Fruit fly (Drosophila melanogaster) whole organism, embryonic: ENCODE data around the gene CG11436.

Source experiments
- Adf1 ChIP-seq: fragments of 200-800 bp; sonication (Bioruptor generic); IDR thresholded peaks from 2 replicates; pipeline ENCODE4 v1.3.6; 2022; ENCODE audit warnings: missing biosample characterization, missing genetic modification characterization
- Aef1 ChIP-seq: fragments of 200-800 bp; sonication (Bioruptor generic); IDR thresholded peaks from 3 replicates; pipeline ENCODE4 v1.3.6; 2022; ENCODE audit warnings: missing biosample characterization, missing genetic modification characterization
- Asciz ChIP-seq: fragments of 200-800 bp; sonication (Bioruptor generic); optimal IDR thresholded peaks from 2 replicates; lab custom pipeline; 2017; ENCODE audit warnings: missing biosample characterization, mild to moderate bottlenecking, missing genetic modification characterization, missing genetic modification reagents
- C15 ChIP-seq: fragments of 200-800 bp; sonication (Bioruptor generic); IDR thresholded peaks from 3 replicates; pipeline ENCODE4 v1.3.6; 2022; ENCODE audit warnings: missing biosample characterization, missing genetic modification characterization
- CG12299 ChIP-seq: fragments of 200-800 bp; sonication (Bioruptor generic); optimal IDR thresholded peaks from 2 replicates; lab custom pipeline; 2018; ENCODE audit warnings: missing biosample characterization, mild to moderate bottlenecking, missing genetic modification characterization
- CG13123 ChIP-seq: fragments of 200-800 bp; sonication (Bioruptor generic); optimal IDR thresholded peaks from 2 replicates; lab custom pipeline; 2016; ENCODE audit warnings: missing biosample characterization, missing genetic modification characterization
- CG13296 ChIP-seq: fragments of 200-800 bp; sonication (Bioruptor generic); optimal IDR thresholded peaks from 3 replicates; lab custom pipeline; 2018; ENCODE audit warnings: missing biosample characterization, mild to moderate bottlenecking, missing genetic modification characterization
- CG14014 ChIP-seq: fragments of 200-800 bp; sonication (Bioruptor generic); IDR thresholded peaks from 2 replicates; pipeline ENCODE4 v1.3.6; 2022; ENCODE audit warnings: missing biosample characterization, missing genetic modification characterization
- CG15073 ChIP-seq: fragments of 200-800 bp; sonication (Bioruptor generic); optimal IDR thresholded peaks from 2 replicates; lab custom pipeline; 2016; ENCODE audit warnings: missing biosample characterization, missing genetic modification characterization
- CG15696 ChIP-seq: fragments of 200-800 bp; sonication (Bioruptor generic); optimal IDR thresholded peaks from 2 replicates; lab custom pipeline; 2019; ENCODE audit warnings: missing biosample characterization, mild to moderate bottlenecking, missing genetic modification characterization, moderate library complexity
- CG16863 ChIP-seq: fragments of 200-800 bp; sonication (Bioruptor generic); optimal IDR thresholded peaks from 3 replicates; lab custom pipeline; 2016; ENCODE audit warnings: missing biosample characterization, missing genetic modification characterization
- CG31441 ChIP-seq: fragments of 200-800 bp; sonication (Bioruptor generic); IDR thresholded peaks from 2 replicates; pipeline ENCODE4 v1.3.6; 2022; ENCODE audit warnings: missing biosample characterization, missing genetic modification characterization
- CG32532 ChIP-seq: fragments of 200-800 bp; sonication (Bioruptor generic); IDR thresholded peaks from 2 replicates; pipeline ENCODE4 v1.3.6; 2022; ENCODE audit warnings: missing biosample characterization, missing genetic modification characterization
- CG32767 ChIP-seq: fragments of 200-800 bp; sonication (Bioruptor generic); IDR thresholded peaks from 2 replicates; pipeline ENCODE4 v1.3.6; 2022; ENCODE audit warnings: missing biosample characterization, missing genetic modification characterization
- CG32772 ChIP-seq: fragments of 200-800 bp; sonication (Bioruptor generic); IDR thresholded peaks from 2 replicates; pipeline ENCODE4 v1.3.6; 2022; ENCODE audit warnings: missing biosample characterization, missing genetic modification characterization
- CG4328 ChIP-seq: fragments of 200-800 bp; sonication (Bioruptor generic); optimal IDR thresholded peaks from 3 replicates; lab custom pipeline; 2017; ENCODE audit warnings: missing biosample characterization, missing genetic modification reagents, missing genetic modification characterization
- CG4424 ChIP-seq: fragments of 200-800 bp; sonication (Bioruptor generic); optimal IDR thresholded peaks from 3 replicates; lab custom pipeline; 2016; ENCODE audit warnings: missing biosample characterization, missing genetic modification characterization
- CG6272 ChIP-seq: fragments of 200-800 bp; sonication (Bioruptor generic); IDR thresholded peaks from 2 replicates; pipeline ENCODE4 v1.3.6; 2022; ENCODE audit warnings: missing biosample characterization, missing genetic modification characterization
- CG6683 ChIP-seq: fragments of 200-800 bp; sonication (Bioruptor generic); optimal IDR thresholded peaks from 2 replicates; lab custom pipeline; 2017; ENCODE audit warnings: missing biosample characterization, mild to moderate bottlenecking, missing genetic modification characterization, missing genetic modification reagents
- CG6765 ChIP-seq: fragments of 200-800 bp; sonication (Bioruptor generic); optimal IDR thresholded peaks from 3 replicates; lab custom pipeline; 2017; ENCODE audit warnings: missing biosample characterization, mild to moderate bottlenecking, missing genetic modification characterization
- CG6791 ChIP-seq: fragments of 200-800 bp; sonication (Bioruptor generic); IDR thresholded peaks from 3 replicates; pipeline ENCODE4 v1.3.6; 2022; ENCODE audit warnings: missing biosample characterization, missing genetic modification characterization; ENCODE audit not compliant: partially characterized antibody
- CG7372 ChIP-seq: fragments of 200-800 bp; sonication (Bioruptor generic); IDR thresholded peaks from 2 replicates; pipeline ENCODE4 v1.3.6; 2022; ENCODE audit warnings: missing biosample characterization, missing genetic modification characterization
- CG7963 ChIP-seq: fragments of 200-800 bp; sonication (Bioruptor generic); IDR thresholded peaks from 3 replicates; pipeline ENCODE4 v1.3.6; 2022; ENCODE audit warnings: missing biosample characterization, missing genetic modification characterization; ENCODE audit not compliant: partially characterized antibody
- CG8290 ChIP-seq, 3 experiments: fragments of 200-800 bp; sonication (Bioruptor generic); optimal IDR thresholded peaks; 2 replicates each; lab custom pipeline; 2016 to 2019; ENCODE audit warnings: missing biosample characterization in 3 of 3, missing genetic modification characterization in 3 of 3, mild to moderate bottlenecking in 2 of 3, moderate library complexity in 1 of 3
- CG8944 ChIP-seq: fragments of 200-800 bp; sonication (Bioruptor generic); optimal IDR thresholded peaks from 3 replicates; lab custom pipeline; 2016; ENCODE audit warnings: missing biosample characterization, missing genetic modification characterization
- CG9797 ChIP-seq: fragments of 200-800 bp; sonication (Bioruptor generic); optimal IDR thresholded peaks from 3 replicates; lab custom pipeline; 2018; ENCODE audit warnings: missing biosample characterization, mild to moderate bottlenecking, missing genetic modification characterization
- CrebB ChIP-seq: fragments of 200-800 bp; sonication (Bioruptor generic); optimal IDR thresholded peaks from 3 replicates; lab custom pipeline; 2018; ENCODE audit warnings: missing biosample characterization, mild to moderate bottlenecking, missing genetic modification characterization
- Dad ChIP-seq: fragments of 200-800 bp; sonication (Bioruptor generic); optimal IDR thresholded peaks from 3 replicates; lab custom pipeline; 2016; ENCODE audit warnings: missing biosample characterization, missing genetic modification characterization
- Deaf1 ChIP-seq: fragments of 200-800 bp; optimal IDR thresholded peaks from 3 replicates; lab custom pipeline; 2019; ENCODE audit warnings: missing biosample characterization, mild to moderate bottlenecking, missing genetic modification characterization, moderate library complexity
- HHEX ChIP-seq: fragments of 200-800 bp; sonication (Bioruptor generic); optimal IDR thresholded peaks from 3 replicates; lab custom pipeline; 2017; ENCODE audit warnings: missing biosample characterization, mild to moderate bottlenecking, missing genetic modification characterization, missing genetic modification reagents
- Lim3 ChIP-seq: fragments of 200-800 bp; sonication (Bioruptor generic); IDR thresholded peaks from 2 replicates; pipeline ENCODE4 v1.3.6; 2022; ENCODE audit warnings: missing biosample characterization, missing genetic modification characterization
- Max ChIP-seq: fragments of 200-800 bp; sonication (Bioruptor generic); optimal IDR thresholded peaks from 2 replicates; lab custom pipeline; 2016; ENCODE audit warnings: missing biosample characterization, mild to moderate bottlenecking, missing genetic modification characterization
- Mrtf ChIP-seq: fragments of 200-800 bp; sonication (Bioruptor generic); IDR thresholded peaks from 3 replicates; pipeline ENCODE4 v1.3.6; 2022; ENCODE audit warnings: missing biosample characterization, missing genetic modification characterization
- Neu2 ChIP-seq: fragments of 200-800 bp; sonication (Bioruptor generic); optimal IDR thresholded peaks from 3 replicates; lab custom pipeline; 2016; ENCODE audit warnings: missing biosample characterization, missing genetic modification characterization, borderline replicate concordance
- Rfx ChIP-seq: fragments of 200-800 bp; sonication (Bioruptor generic); IDR thresholded peaks from 2 replicates; pipeline ENCODE4 v1.3.6; 2022; ENCODE audit warnings: missing biosample characterization, missing genetic modification characterization
- Six4 ChIP-seq: fragments of 200-800 bp; sonication (Bioruptor generic); optimal IDR thresholded peaks from 2 replicates; lab custom pipeline; 2016; ENCODE audit warnings: missing biosample characterization, missing genetic modification characterization
- Sox100B ChIP-seq: fragments of 200-800 bp; sonication (Bioruptor generic); optimal IDR thresholded peaks from 3 replicates; lab custom pipeline; 2018; ENCODE audit warnings: missing biosample characterization, mild to moderate bottlenecking, missing genetic modification characterization
- cas ChIP-seq: fragments of 200-800 bp; sonication (Bioruptor generic); IDR thresholded peaks from 2 replicates; pipeline ENCODE4 v1.3.6; 2022; ENCODE audit warnings: missing biosample characterization, missing genetic modification characterization
- cato ChIP-seq: fragments of 200-800 bp; sonication (Bioruptor generic); optimal IDR thresholded peaks from 2 replicates; lab custom pipeline; 2016; ENCODE audit warnings: missing biosample characterization, missing genetic modification characterization, borderline replicate concordance
- chinmo ChIP-seq: fragments of 200-800 bp; sonication (Bioruptor generic); IDR thresholded peaks from 4 replicates; pipeline ENCODE4 v1.3.6; 2022; ENCODE audit warnings: missing biosample characterization, missing genetic modification characterization; ENCODE audit not compliant: partially characterized antibody
- disco-r ChIP-seq: fragments of 200-800 bp; sonication (Bioruptor generic); optimal IDR thresholded peaks from 2 replicates; lab custom pipeline; 2016; ENCODE audit warnings: missing biosample characterization, missing genetic modification characterization
- fd96Cb ChIP-seq: fragments of 200-800 bp; sonication (Bioruptor generic); optimal IDR thresholded peaks from 2 replicates; lab custom pipeline; 2018; ENCODE audit warnings: missing biosample characterization, mild to moderate bottlenecking, missing genetic modification characterization, moderate library complexity
- gcm2 ChIP-seq: fragments of 200-800 bp; sonication (Bioruptor generic); optimal IDR thresholded peaks from 2 replicates; lab custom pipeline; 2016; ENCODE audit warnings: missing biosample characterization, missing genetic modification characterization
- gro ChIP-seq: fragments of 200-800 bp; sonication (Bioruptor generic); optimal IDR thresholded peaks from 2 replicates; lab custom pipeline; 2016; ENCODE audit warnings: missing biosample characterization, missing genetic modification characterization
- hb ChIP-seq: fragments of 200-800 bp; sonication (Bioruptor generic); IDR thresholded peaks from 3 replicates; pipeline ENCODE4 v1.3.6; 2022; ENCODE audit warnings: missing biosample characterization, missing genetic modification characterization; ENCODE audit not compliant: partially characterized antibody
- lov ChIP-seq, 2 experiments: fragments of 200-800 bp in 1 of 2; fragments of >200 bp in 1 of 2; sonication (Bioruptor generic) in 1 of 2; IDR thresholded peaks in 1 of 2; optimal IDR thresholded peaks in 1 of 2; 2 replicates in 1 of 2; 3 replicates in 1 of 2; pipeline versions ENCODE4 v1.3.6 to Lab custom; 2017 to 2022; ENCODE audit warnings: missing biosample characterization in 1 of 2, missing genetic modification characterization in 1 of 2
- nerfin-1 ChIP-seq: fragments of 200-800 bp; sonication (Bioruptor generic); optimal IDR thresholded peaks from 3 replicates; lab custom pipeline; 2019; ENCODE audit warnings: missing biosample characterization, mild to moderate bottlenecking, missing genetic modification characterization, moderate library complexity
- slbo ChIP-seq: fragments of 200-800 bp; sonication (Bioruptor generic); IDR thresholded peaks from 2 replicates; pipeline ENCODE4 v1.3.6; 2022; ENCODE audit warnings: missing biosample characterization, missing genetic modification characterization
- tin ChIP-seq: fragments of 200-800 bp; sonication (Bioruptor generic); optimal IDR thresholded peaks from 3 replicates; lab custom pipeline; 2016; ENCODE audit warnings: missing biosample characterization, missing genetic modification characterization
- ttk ChIP-seq: fragments of 200-800 bp; sonication (Bioruptor generic); IDR thresholded peaks from 2 replicates; pipeline ENCODE4 v2.1.2; 2022; ENCODE audit warnings: missing biosample characterization, missing genetic modification characterization
- unpg ChIP-seq: fragments of 200-800 bp; sonication (Bioruptor generic); optimal IDR thresholded peaks from 3 replicates; lab custom pipeline; 2018; ENCODE audit warnings: missing biosample characterization, mild to moderate bottlenecking, missing genetic modification characterization, moderate library complexity

The CG11436 gene

dm6 chrX:4534002-4534401 is 17.7 kb downstream of the CG11436 start:
- TF ChIP-seq HHEX (GFP tag; lab: Kevin White, UChicago) (no peak), Deaf1 (tag; lab: Kevin White, UChicago) (no peak), CG16863 (GFP tag; lab: Kevin White, UChicago) (no peak), CG15073 (GFP tag; lab: Kevin White, UChicago) (no peak), CG15696 (tag; lab: Kevin White, UChicago) (no peak), gcm2 (no peak), CG4424 (GFP tag; lab: Kevin White, UChicago) (no peak), CG6272 (GFP tag; lab: Robert Waterston, UW) (no peak), ttk (no peak), lov (optimal IDR thresholded peaks at IDR 0.05; lab: Kevin White, UChicago) (no peak), lov (GFP tag; IDR thresholded peaks at IDR 0.05; lab: Robert Waterston, UW) (no peak), Dad (no peak), CG32532 (no peak), CG6765 (GFP tag; lab: Kevin White, UChicago) (no peak), CG7372 (GFP tag; lab: Robert Waterston, UW) (no peak), Six4 (GFP tag; lab: Kevin White, UChicago) (no peak), CG6683 (no peak), cas (no peak), CG13123 (GFP tag; lab: Kevin White, UChicago) (no peak), Rfx (GFP tag; lab: Robert Waterston, UW) (no peak), Mrtf (GFP tag; lab: Robert Waterston, UW) (no peak), CG12299 (tag; lab: Kevin White, UChicago) (no peak), CG7963 (GFP tag; lab: Robert Waterston, UW) (0 out of 3 replicates have a peak, but pooled peaks have one; percentile 37), cato (no peak), CG13296 (GFP tag; lab: Kevin White, UChicago) (no peak), Neu2 (no peak), Asciz (GFP tag; lab: Kevin White, UChicago) (no peak), CG4328 (GFP tag; lab: Kevin White, UChicago) (no peak), disco-r (GFP tag; lab: Kevin White, UChicago) (no peak), fd96Cb (no peak), hb (peak; percentile 52; the same call in 2 of the 3 replicates), Lim3 (GFP tag; lab: Robert Waterston, UW) (no peak), CG8290 (GFP tag; optimal IDR thresholded peaks at IDR 0.05; lab: Kevin White, UChicago) (peak; percentile 10), CG8290 (tag; optimal IDR thresholded peaks at IDR 0.05; lab: Kevin White, UChicago) (no peak), unpg (GFP tag; lab: Kevin White, UChicago) (no peak), CG8944 (GFP tag; lab: Kevin White, UChicago) (no peak), Max (GFP tag; lab: Kevin White, UChicago) (no peak), slbo (GFP tag; lab: Robert Waterston, UW) (no peak), tin (GFP tag; lab: Kevin White, UChicago) (no peak), chinmo (GFP tag; lab: Robert Waterston, UW) (0 out of 4 replicates have a peak, but pooled peaks have one; percentile 42), Aef1 (no peak), nerfin-1 (no peak), gro (no peak), CG32767 (no peak), Adf1 (GFP tag; lab: Robert Waterston, UW) (no peak), CG14014 (GFP tag; lab: Robert Waterston, UW) (no peak), CG31441 (GFP tag; lab: Robert Waterston, UW) (no peak), CG6791 (GFP tag; lab: Robert Waterston, UW) (peak; percentile 70), C15 (GFP tag; lab: Robert Waterston, UW) (no peak), Sox100B (no peak), CG32772 (GFP tag; lab: Robert Waterston, UW) (no peak), CG9797 (GFP tag; lab: Kevin White, UChicago) (no peak), CrebB (tag; lab: Kevin White, UChicago) (no peak)
